Worm (Caenorhabditis elegans) whole organism, young adult: ENCODE results near the gene fat-1.

Experiments
- F23B12.7 ChIP-seq: sonication (generic microtip); optimal IDR thresholded peaks from 2 replicates; lab custom pipeline; 2017; ENCODE audit warnings: missing genetic modification characterization, mild to moderate bottlenecking, missing compliant biosample characterization, antibody characterized with exemption, moderate library complexity; ENCODE audit not compliant: insufficient read depth
- ama-1 ChIP-seq, 3 experiments: fragments of 150-350 bp in 1 of 3; sonication (generic microtip) in 2 of 3; optimal IDR thresholded peaks; 2 replicates each; lab custom pipeline; 2014 to 2018; ENCODE audit warnings: missing biosample characterization in 2 of 3, missing genetic modification characterization in 2 of 3, missing genetic modification reagents in 2 of 3
- atf-7 ChIP-seq: sonication (generic microtip); optimal IDR thresholded peaks from 2 replicates; lab custom pipeline; 2017; ENCODE audit warnings: mild to moderate bottlenecking, missing genetic modification characterization, missing compliant biosample characterization
- ekl-4 ChIP-seq: fragments of 200-800 bp; sonication (Bioruptor generic); IDR thresholded peaks from 2 replicates; pipeline ENCODE4 v1.3.6; 2022; ENCODE audit warnings: missing genetic modification reagents, missing genetic modification characterization, missing compliant biosample characterization
- ets-4 ChIP-seq: fragments of 200-800 bp; sonication (Bioruptor generic); optimal IDR thresholded peaks from 2 replicates; lab custom pipeline; 2018; ENCODE audit warnings: mild to moderate bottlenecking, missing genetic modification characterization, missing compliant biosample characterization
- lsy-27 ChIP-seq: sonication (generic microtip); optimal IDR thresholded peaks from 2 replicates; lab custom pipeline; 2017; ENCODE audit warnings: missing genetic modification characterization, mild to moderate bottlenecking, missing compliant biosample characterization, antibody characterized with exemption, missing genotype, borderline replicate concordance; ENCODE audit not compliant: insufficient read depth
- madf-3 ChIP-seq: fragments of 200-800 bp; sonication (Bioruptor generic); IDR thresholded peaks from 2 replicates; pipeline ENCODE4 v1.3.6; 2022; ENCODE audit warnings: missing genetic modification reagents, missing genetic modification characterization, missing compliant biosample characterization
- nfya-1 ChIP-seq: sonication (generic microtip); optimal IDR thresholded peaks from 2 replicates; lab custom pipeline; 2017; ENCODE audit warnings: antibody characterized with exemption, missing compliant biosample characterization, missing genetic modification characterization, borderline replicate concordance; ENCODE audit not compliant: insufficient read depth
- rcor-1 ChIP-seq: fragments of 200-800 bp; sonication (Bioruptor generic); IDR thresholded peaks from 2 replicates; pipeline ENCODE4 v1.3.6; 2022; ENCODE audit warnings: missing genetic modification reagents, missing genetic modification characterization, missing compliant biosample characterization
- snpc-4 ChIP-seq, 5 experiments: fragments of 150-350 bp in 1 of 5; sonication (generic microtip) in 4 of 5; optimal IDR thresholded peaks; 2 replicates each; lab custom pipeline; 2014 to 2018; ENCODE audit warnings: missing genetic modification characterization in 5 of 5, missing biosample characterization in 3 of 5, antibody characterized with exemption in 2 of 5, mild to moderate bottlenecking in 2 of 5, missing compliant biosample characterization in 2 of 5, missing genotype in 2 of 5, moderate library complexity in 2 of 5, missing genetic modification reagents in 1 of 5
- unc-62 ChIP-seq: fragments of 150-350 bp; optimal IDR thresholded peaks from 2 replicates; lab custom pipeline; 2014; ENCODE audit warnings: missing biosample characterization, missing genetic modification reagents, missing genetic modification characterization

- TF ChIP-seq rcor-1 (GFP tag; lab: Robert Waterston, UW) (no peak), madf-3 (GFP tag; lab: Robert Waterston, UW) (no peak), lsy-27 (tag; lab: Kevin White, UChicago) (no peak), unc-62 (no peak), nfya-1 (tag; lab: Kevin White, UChicago) (no peak), ama-1 (optimal IDR thresholded peaks at IDR 0.05; lab: Kevin White, UChicago) (no peak), ama-1 (GFP tag; optimal IDR thresholded peaks at IDR 0.05; lab: Kevin White, UChicago) (no peak), snpc-4 (GFP tag; optimal IDR thresholded peaks at IDR 0.05; lab: Kevin White, UChicago) (no peak), snpc-4 (tag; optimal IDR thresholded peaks at IDR 0.05; lab: Kevin White, UChicago) (peak in 2 of 4 experiments; percentile 5 to 53), ekl-4 (peak; percentile 34; the same call in 1 of the 2 replicates), F23B12.7 (peak; percentile 80), ets-4 (GFP tag; lab: Kevin White, UChicago) (peak; percentile 59), atf-7 (peak; percentile 60)
Measured at ce11 chrIV:13318773-13319172, 3.3 kb downstream of the fat-1 start.
